Worm (Caenorhabditis elegans): ENCODE data around the gene slc-25A26.

DNA sequence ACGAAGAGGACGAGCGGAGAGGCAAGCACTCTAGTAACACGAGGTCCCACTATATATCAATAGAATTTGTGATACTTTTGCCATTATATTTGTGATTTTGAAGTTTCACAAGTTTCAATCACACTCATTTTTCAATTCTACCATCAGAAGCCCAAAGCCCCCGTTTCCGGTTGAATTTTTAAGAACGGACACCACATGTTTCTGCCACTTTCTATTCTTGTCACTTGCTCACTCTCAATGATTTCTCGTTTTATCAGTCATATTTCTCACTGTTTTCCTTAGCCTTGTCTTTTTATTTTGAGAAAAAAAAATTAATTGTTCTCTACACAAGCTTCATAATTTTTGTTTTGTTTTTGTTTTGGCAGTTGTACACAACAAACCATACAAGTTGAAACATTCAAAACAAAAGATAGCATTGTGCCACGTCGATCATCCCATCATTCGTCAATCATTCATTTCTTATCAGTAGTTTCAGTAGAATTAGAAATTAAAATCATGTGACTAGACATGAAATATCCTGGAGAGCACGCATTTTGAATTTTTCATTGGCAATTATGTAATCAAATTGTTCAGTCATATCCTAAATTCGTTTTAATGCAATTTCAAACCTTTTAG lies 21.8 kb downstream of the slc-25A26 start:
- no peak for TF ChIP-seq nhr-6 (tag; optimal IDR thresholded peaks at IDR 0.05)
- no peak for TF ChIP-seq lin-1 (GFP tag; IDR thresholded peaks at IDR 0.05)
- TF ChIP-seq skn-1 (tag; optimal IDR thresholded peaks at IDR 0.05), result no peak
- no peak for TF ChIP-seq mep-1 (tag; optimal IDR thresholded peaks at IDR 0.05)
- TF ChIP-seq nhr-237 (tag; optimal IDR thresholded peaks at IDR 0.05), result no peak
- no peak for TF ChIP-seq ztf-11 (tag; optimal IDR thresholded peaks at IDR 0.05)
